Worm (Caenorhabditis elegans): ENCODE results near the gene F07A11.5.

F07A11.5 gene

ce11 chrII:11612034-11612723 lies at the start of gene F07A11.5:
Gene F07A11.5, plus strand, starts transcription at chrII:11612300.
- TF ChIP-seq ref-1 (GFP tag; conservative IDR thresholded peaks at IDR 0.05) (no peak), flt-1 (GFP tag; IDR thresholded peaks at IDR 0.05) (no peak), cog-1 (tag; optimal IDR thresholded peaks at IDR 0.05) (no peak), ztf-23 (GFP tag; IDR thresholded peaks at IDR 0.05) (no peak), klf-2 (GFP tag; conservative IDR thresholded peaks at IDR 0.05) (no peak), med-1 (GFP tag; optimal IDR thresholded peaks at IDR 0.05; ENCODE audit: insufficient read depth) (no peak), tab-1 (GFP tag; IDR thresholded peaks at IDR 0.05) (no peak), ztf-29 (GFP tag; IDR thresholded peaks at IDR 0.05) (no peak), T22C8.4 (GFP tag; IDR thresholded peaks at IDR 0.05) (no peak)

ce11 chrII:11564127-11564526 lies 48.0 kb upstream of the F07A11.5 start, which contains the start of gene F54D5.15:
Gene F54D5.15, minus strand, starts transcription at chrII:11564227.
- no peak for TF ChIP-seq cog-1 (tag; optimal IDR thresholded peaks at IDR 0.05)
- no peak for TF ChIP-seq flt-1 (GFP tag; IDR thresholded peaks at IDR 0.05)
- no peak for TF ChIP-seq ztf-29 (GFP tag; IDR thresholded peaks at IDR 0.05)
- no peak for TF ChIP-seq ztf-23 (GFP tag; IDR thresholded peaks at IDR 0.05)
- TF ChIP-seq med-1 (GFP tag; optimal IDR thresholded peaks at IDR 0.05; ENCODE audit: insufficient read depth): no peak
- no peak for TF ChIP-seq ref-1 (GFP tag; conservative IDR thresholded peaks at IDR 0.05)
- TF ChIP-seq klf-2 (GFP tag; conservative IDR thresholded peaks at IDR 0.05): no peak
- no peak for TF ChIP-seq tab-1 (GFP tag; IDR thresholded peaks at IDR 0.05)
- TF ChIP-seq T22C8.4 (GFP tag; IDR thresholded peaks at IDR 0.05): no peak

ce11 chrII:11566970-11567711 lies 45.0 kb upstream of the F07A11.5 start, which contains the start of gene F54D5.5:
Gene F54D5.5, minus strand, starts transcription at chrII:11567020.
- TF ChIP-seq klf-2 (GFP tag; conservative IDR thresholded peaks at IDR 0.05): no peak
- TF ChIP-seq ztf-29 (GFP tag; IDR thresholded peaks at IDR 0.05): no peak
- peak; percentile 72; the same call in 1 of the 2 replicates for TF ChIP-seq flt-1 (GFP tag; IDR thresholded peaks at IDR 0.05)
- no peak for TF ChIP-seq med-1 (GFP tag; optimal IDR thresholded peaks at IDR 0.05; ENCODE audit: insufficient read depth)
- TF ChIP-seq cog-1 (tag; optimal IDR thresholded peaks at IDR 0.05): peak; percentile 70
- TF ChIP-seq tab-1 (GFP tag; IDR thresholded peaks at IDR 0.05): 0 out of 2 replicates have a peak, but pooled peaks have one; percentile 65
- TF ChIP-seq ztf-23 (GFP tag; IDR thresholded peaks at IDR 0.05): peak; percentile 47; the same call in 1 of the 2 replicates

- no peak for TF ChIP-seq tab-1 (GFP tag; IDR thresholded peaks at IDR 0.05)
- no peak for TF ChIP-seq ref-1 (GFP tag; conservative IDR thresholded peaks at IDR 0.05)
- TF ChIP-seq flt-1 (GFP tag; IDR thresholded peaks at IDR 0.05): no peak
- no peak for TF ChIP-seq T22C8.4 (GFP tag; IDR thresholded peaks at IDR 0.05)
- no peak for TF ChIP-seq ztf-23 (GFP tag; IDR thresholded peaks at IDR 0.05)
- no peak for TF ChIP-seq klf-2 (GFP tag; conservative IDR thresholded peaks at IDR 0.05)
- TF ChIP-seq ztf-29 (GFP tag; IDR thresholded peaks at IDR 0.05): no peak
Measured at ce11 chrII:11568670-11569069, 43.4 kb upstream of the F07A11.5 start.

- no peak for TF ChIP-seq med-1 (GFP tag; optimal IDR thresholded peaks at IDR 0.05; ENCODE audit: insufficient read depth)
- no peak for TF ChIP-seq flt-1 (GFP tag; IDR thresholded peaks at IDR 0.05)
- TF ChIP-seq tab-1 (GFP tag; IDR thresholded peaks at IDR 0.05): no peak
- no peak for TF ChIP-seq ztf-23 (GFP tag; IDR thresholded peaks at IDR 0.05)
- no peak for TF ChIP-seq ztf-29 (GFP tag; IDR thresholded peaks at IDR 0.05)
Measured at ce11 chrII:11569213-11569868, 42.8 kb upstream of the F07A11.5 start, which contains the start of the genes F54D5.23 and F54D5.4. Gene F54D5.23, minus strand, starts transcription at chrII:11569287. Gene F54D5.4, plus strand, starts transcription at chrII:11569818.

ce11 chrII:11571260-11571854 lies 40.7 kb upstream of the F07A11.5 start, which contains the start of gene F54D5.3:
Gene F54D5.3, plus strand, starts transcription at chrII:11571805.
- TF ChIP-seq ztf-23 (GFP tag; IDR thresholded peaks at IDR 0.05): no peak
- TF ChIP-seq med-1 (GFP tag; optimal IDR thresholded peaks at IDR 0.05; ENCODE audit: insufficient read depth): no peak
- TF ChIP-seq flt-1 (GFP tag; IDR thresholded peaks at IDR 0.05): no peak
- no peak for TF ChIP-seq klf-2 (GFP tag; conservative IDR thresholded peaks at IDR 0.05)
- TF ChIP-seq tab-1 (GFP tag; IDR thresholded peaks at IDR 0.05): no peak
- TF ChIP-seq ztf-29 (GFP tag; IDR thresholded peaks at IDR 0.05): no peak
- TF ChIP-seq ref-1 (GFP tag; conservative IDR thresholded peaks at IDR 0.05): no peak
- no peak for TF ChIP-seq cog-1 (tag; optimal IDR thresholded peaks at IDR 0.05)
- TF ChIP-seq T22C8.4 (GFP tag; IDR thresholded peaks at IDR 0.05): no peak

- TF ChIP-seq cog-1 (tag; optimal IDR thresholded peaks at IDR 0.05) (no peak), klf-2 (GFP tag; conservative IDR thresholded peaks at IDR 0.05) (no peak), T22C8.4 (GFP tag; IDR thresholded peaks at IDR 0.05) (no peak)
Measured at ce11 chrII:11572944-11573343, 39.2 kb upstream of the F07A11.5 start, which contains the start of gene F54D5.2. Gene F54D5.2, plus strand, starts transcription at chrII:11573180.

ce11 chrII:11577397-11577796 lies 34.7 kb upstream of the F07A11.5 start, which contains the start of gene pcs-1:
Gene pcs-1, minus strand, starts transcription at chrII:11577740.
- no peak for TF ChIP-seq klf-2 (GFP tag; conservative IDR thresholded peaks at IDR 0.05)
- TF ChIP-seq ztf-23 (GFP tag; IDR thresholded peaks at IDR 0.05): no peak
- no peak for TF ChIP-seq T22C8.4 (GFP tag; IDR thresholded peaks at IDR 0.05)
- no peak for TF ChIP-seq flt-1 (GFP tag; IDR thresholded peaks at IDR 0.05)
- no peak for TF ChIP-seq ztf-29 (GFP tag; IDR thresholded peaks at IDR 0.05)

- no peak for TF ChIP-seq ref-1 (GFP tag; conservative IDR thresholded peaks at IDR 0.05)
- no peak for TF ChIP-seq tab-1 (GFP tag; IDR thresholded peaks at IDR 0.05)
- TF ChIP-seq T22C8.4 (GFP tag; IDR thresholded peaks at IDR 0.05): no peak
- no peak for TF ChIP-seq cog-1 (tag; optimal IDR thresholded peaks at IDR 0.05)
- TF ChIP-seq klf-2 (GFP tag; conservative IDR thresholded peaks at IDR 0.05): no peak
- TF ChIP-seq flt-1 (GFP tag; IDR thresholded peaks at IDR 0.05): no peak
- no peak for TF ChIP-seq ztf-23 (GFP tag; IDR thresholded peaks at IDR 0.05)
- no peak for TF ChIP-seq med-1 (GFP tag; optimal IDR thresholded peaks at IDR 0.05; ENCODE audit: insufficient read depth)
- TF ChIP-seq ztf-29 (GFP tag; IDR thresholded peaks at IDR 0.05): no peak
Measured at ce11 chrII:11577861-11578260, 34.2 kb upstream of the F07A11.5 start.
